Worm (Caenorhabditis elegans): ENCODE data around the gene C04B4.4.

Gene C04B4.4

ce11 chrX:12290539-12290938 is at the start of gene C04B4.4:
Gene C04B4.4, plus strand, starts transcription at chrX:12290839.
- TF ChIP-seq sea-1 (GFP tag; conservative IDR thresholded peaks at IDR 0.05) = no peak
- TF ChIP-seq aly-1 (tag; optimal IDR thresholded peaks at IDR 0.05) = no peak

ce11 chrX:12241457-12241856 is 49.2 kb upstream of the C04B4.4 start, which contains the start of gene cest-3:
Gene cest-3, plus strand, starts transcription at chrX:12241646.
- TF ChIP-seq tbx-37 (GFP tag; conservative IDR thresholded peaks at IDR 0.05) (no peak), B0310.2 (tag; optimal IDR thresholded peaks at IDR 0.05) (no peak), tra-4 (tag; optimal IDR thresholded peaks at IDR 0.05) (no peak), aly-1 (tag; optimal IDR thresholded peaks at IDR 0.05) (no peak), ets-7 (tag; optimal IDR thresholded peaks at IDR 0.05) (no peak), hmg-4 (GFP tag; optimal IDR thresholded peaks at IDR 0.05) (no peak), ama-1 (optimal IDR thresholded peaks at IDR 0.05) (no peak), flt-1 (GFP tag; IDR thresholded peaks at IDR 0.05) (no peak), hnd-1 (tag; optimal IDR thresholded peaks at IDR 0.05) (no peak), hmbx-1 (tag; optimal IDR thresholded peaks at IDR 0.05) (no peak), F13C5.2 (tag; optimal IDR thresholded peaks at IDR 0.05) (no peak), ceh-13 (GFP tag; optimal IDR thresholded peaks at IDR 0.05) (no peak)

- TF ChIP-seq F13C5.2 (tag; optimal IDR thresholded peaks at IDR 0.05) (no peak), B0310.2 (tag; optimal IDR thresholded peaks at IDR 0.05) (no peak), aly-1 (tag; optimal IDR thresholded peaks at IDR 0.05) (no peak), hnd-1 (tag; optimal IDR thresholded peaks at IDR 0.05) (no peak), scrt-1 (GFP tag; IDR thresholded peaks at IDR 0.05) (no peak), sea-1 (GFP tag; conservative IDR thresholded peaks at IDR 0.05) (no peak), ets-7 (tag; optimal IDR thresholded peaks at IDR 0.05) (no peak), flt-1 (GFP tag; IDR thresholded peaks at IDR 0.05) (no peak), tbx-11 (GFP tag; IDR thresholded peaks at IDR 0.05) (no peak), ceh-13 (GFP tag; optimal IDR thresholded peaks at IDR 0.05) (no peak), hmbx-1 (tag; optimal IDR thresholded peaks at IDR 0.05) (no peak), tbx-37 (GFP tag; conservative IDR thresholded peaks at IDR 0.05) (no peak), pes-1 (GFP tag; IDR thresholded peaks at IDR 0.05) (no peak), hmg-4 (GFP tag; optimal IDR thresholded peaks at IDR 0.05) (no peak), ama-1 (optimal IDR thresholded peaks at IDR 0.05) (no peak), tra-4 (tag; optimal IDR thresholded peaks at IDR 0.05) (no peak), ceh-36 (tag; optimal IDR thresholded peaks at IDR 0.05) (no peak)
These were observed 47.7 kb upstream of the C04B4.4 start for ce11 chrX:12242902-12243301.

- TF ChIP-seq ets-7 (tag; optimal IDR thresholded peaks at IDR 0.05) (no peak), scrt-1 (GFP tag; IDR thresholded peaks at IDR 0.05) (no peak), hnd-1 (tag; optimal IDR thresholded peaks at IDR 0.05) (no peak), tbx-11 (GFP tag; IDR thresholded peaks at IDR 0.05) (no peak), tbx-37 (GFP tag; conservative IDR thresholded peaks at IDR 0.05) (no peak), F13C5.2 (tag; optimal IDR thresholded peaks at IDR 0.05) (no peak), ceh-13 (GFP tag; optimal IDR thresholded peaks at IDR 0.05) (no peak), ceh-36 (tag; optimal IDR thresholded peaks at IDR 0.05) (no peak), tra-4 (tag; optimal IDR thresholded peaks at IDR 0.05) (no peak), hmbx-1 (tag; optimal IDR thresholded peaks at IDR 0.05) (no peak), aly-1 (tag; optimal IDR thresholded peaks at IDR 0.05) (no peak), B0310.2 (tag; optimal IDR thresholded peaks at IDR 0.05) (no peak), sea-1 (GFP tag; conservative IDR thresholded peaks at IDR 0.05) (no peak), pes-1 (GFP tag; IDR thresholded peaks at IDR 0.05) (no peak), flt-1 (GFP tag; IDR thresholded peaks at IDR 0.05) (no peak), ama-1 (optimal IDR thresholded peaks at IDR 0.05) (no peak), hmg-4 (GFP tag; optimal IDR thresholded peaks at IDR 0.05) (no peak)
These were observed 42.5 kb upstream of the C04B4.4 start for ce11 chrX:12248140-12248539.

- TF ChIP-seq sea-1 (GFP tag; conservative IDR thresholded peaks at IDR 0.05) = no peak
- TF ChIP-seq aly-1 (tag; optimal IDR thresholded peaks at IDR 0.05) = no peak
- TF ChIP-seq hmbx-1 (tag; optimal IDR thresholded peaks at IDR 0.05) = no peak
- no peak for TF ChIP-seq pes-1 (GFP tag; IDR thresholded peaks at IDR 0.05)
- TF ChIP-seq scrt-1 (GFP tag; IDR thresholded peaks at IDR 0.05) = no peak
- no peak for TF ChIP-seq ama-1 (optimal IDR thresholded peaks at IDR 0.05)
- no peak for TF ChIP-seq B0310.2 (tag; optimal IDR thresholded peaks at IDR 0.05)
- TF ChIP-seq tbx-11 (GFP tag; IDR thresholded peaks at IDR 0.05) = no peak
- TF ChIP-seq tbx-37 (GFP tag; conservative IDR thresholded peaks at IDR 0.05) = no peak
- no peak for TF ChIP-seq hnd-1 (tag; optimal IDR thresholded peaks at IDR 0.05)
- TF ChIP-seq ceh-36 (tag; optimal IDR thresholded peaks at IDR 0.05) = no peak
- no peak for TF ChIP-seq hmg-4 (GFP tag; optimal IDR thresholded peaks at IDR 0.05)
- no peak for TF ChIP-seq flt-1 (GFP tag; IDR thresholded peaks at IDR 0.05)
These were observed 38.5 kb upstream of the C04B4.4 start for ce11 chrX:12252189-12252588.

- TF ChIP-seq B0310.2 (tag; optimal IDR thresholded peaks at IDR 0.05) (no peak), tbx-11 (GFP tag; IDR thresholded peaks at IDR 0.05) (no peak), pes-1 (GFP tag; IDR thresholded peaks at IDR 0.05) (no peak), hmbx-1 (tag; optimal IDR thresholded peaks at IDR 0.05) (no peak), F13C5.2 (tag; optimal IDR thresholded peaks at IDR 0.05) (no peak), hmg-4 (GFP tag; optimal IDR thresholded peaks at IDR 0.05) (no peak), hnd-1 (tag; optimal IDR thresholded peaks at IDR 0.05) (no peak), sea-1 (GFP tag; conservative IDR thresholded peaks at IDR 0.05) (no peak), tbx-37 (GFP tag; conservative IDR thresholded peaks at IDR 0.05) (no peak), scrt-1 (GFP tag; IDR thresholded peaks at IDR 0.05) (no peak), aly-1 (tag; optimal IDR thresholded peaks at IDR 0.05) (no peak), ceh-13 (GFP tag; optimal IDR thresholded peaks at IDR 0.05) (no peak), ama-1 (optimal IDR thresholded peaks at IDR 0.05) (no peak), ceh-36 (tag; optimal IDR thresholded peaks at IDR 0.05) (no peak), ets-7 (tag; optimal IDR thresholded peaks at IDR 0.05) (no peak), tra-4 (tag; optimal IDR thresholded peaks at IDR 0.05) (no peak)
These were observed 34.0 kb upstream of the C04B4.4 start, which contains the start of gene E01G6.2 for ce11 chrX:12256594-12257048. Gene E01G6.2, plus strand, starts transcription at chrX:12256644.

ce11 chrX:12260381-12260931 is 30.2 kb upstream of the C04B4.4 start, which contains the start of gene E01G6.1:
Gene E01G6.1, plus strand, starts transcription at chrX:12260881.
- TF ChIP-seq hmg-4 (GFP tag; optimal IDR thresholded peaks at IDR 0.05) = no peak
- TF ChIP-seq F13C5.2 (tag; optimal IDR thresholded peaks at IDR 0.05) = no peak
- TF ChIP-seq ets-7 (tag; optimal IDR thresholded peaks at IDR 0.05) = no peak
- TF ChIP-seq ceh-36 (tag; optimal IDR thresholded peaks at IDR 0.05) = no peak
- no peak for TF ChIP-seq hnd-1 (tag; optimal IDR thresholded peaks at IDR 0.05)
- TF ChIP-seq hmbx-1 (tag; optimal IDR thresholded peaks at IDR 0.05) = no peak
- no peak for TF ChIP-seq tra-4 (tag; optimal IDR thresholded peaks at IDR 0.05)
- no peak for TF ChIP-seq ama-1 (optimal IDR thresholded peaks at IDR 0.05)
- no peak for TF ChIP-seq pes-1 (GFP tag; IDR thresholded peaks at IDR 0.05)
- TF ChIP-seq ceh-13 (GFP tag; optimal IDR thresholded peaks at IDR 0.05) = no peak
- no peak for TF ChIP-seq tbx-37 (GFP tag; conservative IDR thresholded peaks at IDR 0.05)
- no peak for TF ChIP-seq aly-1 (tag; optimal IDR thresholded peaks at IDR 0.05)
- no peak for TF ChIP-seq B0310.2 (tag; optimal IDR thresholded peaks at IDR 0.05)
- no peak for TF ChIP-seq flt-1 (GFP tag; IDR thresholded peaks at IDR 0.05)
- TF ChIP-seq sea-1 (GFP tag; conservative IDR thresholded peaks at IDR 0.05) = no peak
- no peak for TF ChIP-seq scrt-1 (GFP tag; IDR thresholded peaks at IDR 0.05)
- TF ChIP-seq tbx-11 (GFP tag; IDR thresholded peaks at IDR 0.05) = no peak
